Worm (Caenorhabditis elegans): ENCODE data around the gene ttr-12.
"Not testable (repeated sequence)": the region's sequence is repeated elsewhere in the genome, so short reads cannot be mapped to it uniquely, and the experiment has no call there.

DNA sequence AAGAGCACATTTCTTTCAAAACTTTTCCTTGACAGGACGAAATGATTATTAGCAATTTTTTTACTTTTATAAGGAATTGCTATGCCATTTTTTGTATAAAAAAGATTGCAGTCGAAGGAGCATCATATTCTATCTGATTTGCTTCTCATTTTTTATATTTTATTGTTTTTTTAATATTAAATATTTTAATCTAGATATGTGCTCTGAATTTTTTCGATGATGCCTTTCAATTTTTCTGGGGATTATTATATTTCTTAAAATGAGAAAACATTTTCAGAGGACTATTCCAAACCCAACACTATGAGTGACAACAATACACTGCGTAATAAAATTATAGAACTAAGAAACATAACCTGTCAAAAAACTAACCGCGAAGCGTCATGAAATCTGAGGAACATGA is 39.6 kb downstream of the ttr-12 start, which contains the start of gene F26F2.4:
- not testable (repeated sequence) for TF ChIP-seq pqm-1 (tag; optimal IDR thresholded peaks at IDR 0.05); F13H6.1 (tag; optimal IDR thresholded peaks at IDR 0.05); ets-4 (tag; optimal IDR thresholded peaks at IDR 0.05); ceh-24 (tag; optimal IDR thresholded peaks at IDR 0.05); gmeb-2 (tag; optimal IDR thresholded peaks at IDR 0.05); sox-2 (GFP tag; IDR thresholded peaks at IDR 0.05); sdc-2 (tag; optimal IDR thresholded peaks at IDR 0.05); hlh-6 (tag; optimal IDR thresholded peaks at IDR 0.05); ceh-6 (GFP tag; optimal IDR thresholded peaks at IDR 0.05); tbx-2 (tag; optimal IDR thresholded peaks at IDR 0.05); odd-2 (tag; optimal IDR thresholded peaks at IDR 0.05)

Measured in whole organism, late embryonic.